Worm (Caenorhabditis elegans) whole organism, L3 larva: ENCODE data around the gene C28D4.7.

ENCODE experiments used
- R02D3.7 ChIP-seq: fragments of 150-350 bp; optimal IDR thresholded peaks from 2 replicates; lab custom pipeline; 2014; ENCODE audit warnings: missing biosample characterization, missing genetic modification characterization
- ZK546.5 ChIP-seq: sonication (generic microtip); optimal IDR thresholded peaks from 2 replicates; lab custom pipeline; 2017; ENCODE audit warnings: missing biosample characterization, missing genetic modification characterization
- aly-2 ChIP-seq: fragments of 150-350 bp; optimal IDR thresholded peaks from 2 replicates; lab custom pipeline; 2014; ENCODE audit warnings: missing biosample characterization, missing genetic modification characterization
- ceh-16 ChIP-seq: sonication (generic microtip); optimal IDR thresholded peaks from 2 replicates; lab custom pipeline; 2017; ENCODE audit warnings: missing biosample characterization, missing genetic modification characterization
- ceh-28 ChIP-seq: fragments of 150-350 bp; optimal IDR thresholded peaks from 2 replicates; lab custom pipeline; 2014; ENCODE audit warnings: missing biosample characterization, missing genetic modification reagents, missing genetic modification characterization
- ceh-9 ChIP-seq: sonication (generic microtip); optimal IDR thresholded peaks from 2 replicates; lab custom pipeline; 2018; ENCODE audit warnings: missing biosample characterization, missing genetic modification characterization
- daf-12 ChIP-seq: fragments of 150-350 bp; optimal IDR thresholded peaks from 2 replicates; lab custom pipeline; 2014; ENCODE audit warnings: missing biosample characterization, missing genetic modification reagents, missing genetic modification characterization
- egl-27 ChIP-seq: sonication (generic microtip); optimal IDR thresholded peaks from 4 replicates; lab custom pipeline; 2017; ENCODE audit warnings: missing biosample characterization, missing genetic modification reagents, missing genetic modification characterization
- elt-2 ChIP-seq: sonication (generic microtip); optimal IDR thresholded peaks from 2 replicates; lab custom pipeline; 2016; ENCODE audit warnings: missing genetic modification reagents, mild to moderate bottlenecking, missing genetic modification characterization, missing compliant biosample characterization
- elt-3 ChIP-seq, 3 experiments: fragments of 150-350 bp in 1 of 3; sonication (generic microtip) in 2 of 3; optimal IDR thresholded peaks; 2 replicates in 2 of 3; 4 replicates in 1 of 3; lab custom pipeline; 2014 to 2017; ENCODE audit warnings: missing biosample characterization in 3 of 3, missing genetic modification characterization in 3 of 3
- eor-1 ChIP-seq, 2 experiments: fragments of 150-350 bp; optimal IDR thresholded peaks; 2 replicates each; lab custom pipeline; 2014 to 2018; ENCODE audit warnings: missing biosample characterization in 2 of 2, missing genetic modification characterization in 2 of 2
- fkh-10 ChIP-seq: sonication (generic microtip); optimal IDR thresholded peaks from 2 replicates; lab custom pipeline; 2017; ENCODE audit warnings: missing biosample characterization, missing genetic modification reagents, missing genetic modification characterization
- hmg-11 ChIP-seq: sonication (generic microtip); optimal IDR thresholded peaks from 2 replicates; lab custom pipeline; 2016; ENCODE audit warnings: missing genetic modification characterization, missing compliant biosample characterization
- jun-1 ChIP-seq: fragments of 150-350 bp; optimal IDR thresholded peaks from 2 replicates; lab custom pipeline; 2014; ENCODE audit warnings: missing biosample characterization, missing genetic modification reagents, missing genetic modification characterization
- lin-15B ChIP-seq: fragments of 150-350 bp; optimal IDR thresholded peaks from 2 replicates; lab custom pipeline; 2014; ENCODE audit warnings: missing biosample characterization, missing genetic modification characterization
- lin-39 ChIP-seq: fragments of 150-350 bp; optimal IDR thresholded peaks from 2 replicates; lab custom pipeline; 2018; ENCODE audit warnings: missing biosample characterization, missing genetic modification reagents, missing genetic modification characterization
- lsy-12 ChIP-seq: sonication (generic microtip); optimal IDR thresholded peaks from 2 replicates; lab custom pipeline; 2016; ENCODE audit warnings: mild to moderate bottlenecking, missing genetic modification characterization, missing compliant biosample characterization
- mdl-1 ChIP-seq: fragments of 150-350 bp; optimal IDR thresholded peaks from 2 replicates; lab custom pipeline; 2014; ENCODE audit warnings: missing biosample characterization, missing genetic modification characterization
- mml-1 ChIP-seq: fragments of 150-350 bp; sonication (generic microtip); optimal IDR thresholded peaks from 3 replicates; lab custom pipeline; 2014; ENCODE audit warnings: missing biosample characterization, missing genetic modification characterization
- nfya-1 ChIP-seq: sonication (generic microtip); optimal IDR thresholded peaks from 2 replicates; lab custom pipeline; 2017; ENCODE audit warnings: missing genetic modification characterization, mild to moderate bottlenecking, missing compliant biosample characterization, antibody characterized with exemption, moderate library complexity; ENCODE audit not compliant: insufficient read depth
- nhr-11 ChIP-seq: fragments of 150-350 bp; optimal IDR thresholded peaks from 2 replicates; lab custom pipeline; 2014; ENCODE audit warnings: missing biosample characterization, missing genetic modification characterization
- nhr-12 ChIP-seq: fragments of 150-350 bp; optimal IDR thresholded peaks from 2 replicates; lab custom pipeline; 2014; ENCODE audit warnings: missing biosample characterization, missing genetic modification characterization
- nhr-23 ChIP-seq: fragments of 150-350 bp; optimal IDR thresholded peaks from 2 replicates; lab custom pipeline; 2014; ENCODE audit warnings: missing biosample characterization, missing genetic modification reagents, missing genetic modification characterization
- nhr-237 ChIP-seq: fragments of 150-350 bp; optimal IDR thresholded peaks from 2 replicates; lab custom pipeline; 2014; ENCODE audit warnings: missing biosample characterization, missing genetic modification characterization
- nhr-25 ChIP-seq: sonication (generic microtip); optimal IDR thresholded peaks from 2 replicates; lab custom pipeline; 2017; ENCODE audit warnings: missing biosample characterization, missing genetic modification characterization
- nhr-28 ChIP-seq: fragments of 150-350 bp; optimal IDR thresholded peaks from 2 replicates; lab custom pipeline; 2014; ENCODE audit warnings: missing biosample characterization, missing genetic modification characterization
- nhr-43 ChIP-seq: sonication (generic microtip); optimal IDR thresholded peaks from 2 replicates; lab custom pipeline; 2016; ENCODE audit warnings: mild to moderate bottlenecking, missing genetic modification characterization, missing compliant biosample characterization; ENCODE audit not compliant: poor library complexity, severe bottlenecking
- nhr-67 ChIP-seq: fragments of 150-350 bp; optimal IDR thresholded peaks from 2 replicates; lab custom pipeline; 2014; ENCODE audit warnings: missing biosample characterization, missing genetic modification characterization
- nhr-77 ChIP-seq: fragments of 150-350 bp; optimal IDR thresholded peaks from 2 replicates; lab custom pipeline; 2014; ENCODE audit warnings: missing biosample characterization, missing genetic modification characterization
- pha-4 ChIP-seq: fragments of 150-350 bp; optimal IDR thresholded peaks from 2 replicates; lab custom pipeline; 2014; ENCODE audit warnings: missing biosample characterization, missing genetic modification reagents, missing genetic modification characterization
- pqm-1 ChIP-seq: fragments of 150-350 bp; optimal IDR thresholded peaks from 2 replicates; lab custom pipeline; 2017; ENCODE audit warnings: missing biosample characterization, missing genetic modification characterization, inconsistent platforms
- skn-1 ChIP-seq: fragments of 150-350 bp; optimal IDR thresholded peaks from 2 replicates; lab custom pipeline; 2014; ENCODE audit warnings: missing biosample characterization, missing genetic modification characterization
- snpc-4 ChIP-seq: fragments of 150-350 bp; optimal IDR thresholded peaks from 2 replicates; lab custom pipeline; 2014; ENCODE audit warnings: missing biosample characterization, missing genetic modification characterization
- tbx-2 ChIP-seq: sonication (generic microtip); optimal IDR thresholded peaks from 2 replicates; lab custom pipeline; 2016; ENCODE audit warnings: mild to moderate bottlenecking, missing genetic modification characterization, missing compliant biosample characterization
- unc-39 ChIP-seq: sonication (generic microtip); optimal IDR thresholded peaks from 4 replicates; lab custom pipeline; 2017; ENCODE audit warnings: missing biosample characterization, missing genetic modification characterization
- unc-62 ChIP-seq: fragments of 150-350 bp; sonication (generic microtip); optimal IDR thresholded peaks from 4 replicates; lab custom pipeline; 2014; ENCODE audit warnings: missing biosample characterization, missing genetic modification reagents, missing genetic modification characterization
- zag-1 ChIP-seq: fragments of 150-350 bp; optimal IDR thresholded peaks from 2 replicates; lab custom pipeline; 2014; ENCODE audit warnings: missing biosample characterization, missing genetic modification characterization
- ztf-11 ChIP-seq: fragments of 150-350 bp; optimal IDR thresholded peaks from 2 replicates; lab custom pipeline; 2014; ENCODE audit warnings: missing biosample characterization, missing genetic modification characterization
- ztf-4 ChIP-seq: fragments of 150-350 bp; optimal IDR thresholded peaks from 2 replicates; lab custom pipeline; 2014; ENCODE audit warnings: missing biosample characterization, missing genetic modification characterization

Gene C28D4.7

ce11 chrIV:9761751-9762150 lies 18.8 kb upstream of the C28D4.7 start:
- TF ChIP-seq nfya-1 (tag; lab: Kevin White, UChicago), result peak; percentile 20
- no peak for TF ChIP-seq nhr-237 (tag; lab: Kevin White, UChicago)
- no peak for TF ChIP-seq R02D3.7 (tag; lab: Kevin White, UChicago)
- TF ChIP-seq ztf-11 (tag; lab: Kevin White, UChicago), result no peak
- no peak for TF ChIP-seq daf-12 (tag; lab: Kevin White, UChicago)
- peak; percentile 22 for TF ChIP-seq pha-4 (tag; lab: Kevin White, UChicago)

- TF ChIP-seq snpc-4 (tag; lab: Kevin White, UChicago) (no peak), hmg-11 (tag; lab: Kevin White, UChicago) (no peak), ceh-28 (tag; lab: Kevin White, UChicago) (no peak), egl-27 (tag; lab: Kevin White, UChicago) (no peak), pha-4 (tag; lab: Kevin White, UChicago) (no peak), ztf-4 (no peak), nhr-237 (tag; lab: Kevin White, UChicago) (no peak), nhr-25 (tag; lab: Kevin White, UChicago) (no peak)
Measured at ce11 chrIV:9757425-9757740, 14.4 kb upstream of the C28D4.7 start, which contains the start of gene nhr-97. Gene nhr-97, plus strand, starts transcription at chrIV:9757641.

- TF ChIP-seq ceh-28 (tag; lab: Kevin White, UChicago) (peak; percentile 31), zag-1 (no peak), nfya-1 (tag; lab: Kevin White, UChicago) (peak; percentile 2), lin-39 (tag; lab: Kevin White, UChicago) (no peak), R02D3.7 (tag; lab: Kevin White, UChicago) (no peak), pha-4 (tag; lab: Kevin White, UChicago) (peak; percentile 71), jun-1 (peak; percentile 44), unc-39 (tag; lab: Kevin White, UChicago) (no peak), aly-2 (tag; lab: Kevin White, UChicago) (no peak), ceh-16 (no peak), pqm-1 (tag; lab: Kevin White, UChicago) (peak; percentile 25), nhr-25 (tag; lab: Kevin White, UChicago) (peak; percentile 49), nhr-12 (tag; lab: Kevin White, UChicago) (no peak), lsy-12 (no peak), unc-62 (GFP tag; lab: Kevin White, UChicago) (no peak), elt-2 (peak; percentile 65), ZK546.5 (no peak), nhr-77 (tag; lab: Kevin White, UChicago) (no peak), nhr-23 (peak; percentile 82), nhr-237 (tag; lab: Kevin White, UChicago) (no peak), lin-15B (peak; percentile 0), nhr-43 (tag; lab: Kevin White, UChicago) (peak; percentile 43), tbx-2 (tag; lab: Kevin White, UChicago) (no peak), ztf-4 (no peak)
Measured at ce11 chrIV:9756647-9757424, 13.9 kb upstream of the C28D4.7 start.

- peak in 1 of 3 experiments; percentile 84 for TF ChIP-seq elt-3 (tag; optimal IDR thresholded peaks at IDR 0.05; lab: Kevin White, UChicago)
- TF ChIP-seq ztf-4, result no peak
- TF ChIP-seq ztf-11 (tag; lab: Kevin White, UChicago), result no peak
- TF ChIP-seq jun-1, result no peak
Measured at ce11 chrIV:9755713-9756112, 12.8 kb upstream of the C28D4.7 start.

ce11 chrIV:9748342-9748741 lies 5.4 kb upstream of the C28D4.7 start, which contains the start of gene C28D4.8:
Gene C28D4.8, minus strand, starts transcription at chrIV:9748442.
- TF ChIP-seq ceh-9 (tag; lab: Kevin White, UChicago), result no peak
- no peak for TF ChIP-seq elt-3 (tag; optimal IDR thresholded peaks at IDR 0.05; lab: Kevin White, UChicago)
- no peak for TF ChIP-seq nhr-67
- no peak for TF ChIP-seq nhr-237 (tag; lab: Kevin White, UChicago)
- TF ChIP-seq egl-27 (tag; lab: Kevin White, UChicago), result no peak
- no peak for TF ChIP-seq lin-39 (tag; lab: Kevin White, UChicago)
- TF ChIP-seq elt-2, result no peak
- no peak for TF ChIP-seq nhr-23
- TF ChIP-seq ztf-4, result no peak
- no peak for TF ChIP-seq eor-1 (tag; optimal IDR thresholded peaks at IDR 0.05; lab: Kevin White, UChicago)
- no peak for TF ChIP-seq ZK546.5
- no peak for TF ChIP-seq nhr-11 (tag; lab: Kevin White, UChicago)
- TF ChIP-seq fkh-10 (GFP tag; lab: Kevin White, UChicago), result no peak
- TF ChIP-seq nhr-43 (tag; lab: Kevin White, UChicago), result no peak
- no peak for TF ChIP-seq skn-1 (tag; lab: Kevin White, UChicago)
- no peak for TF ChIP-seq hmg-11 (tag; lab: Kevin White, UChicago)
- TF ChIP-seq nhr-28 (tag; lab: Kevin White, UChicago), result no peak
- no peak for TF ChIP-seq mdl-1
- TF ChIP-seq mml-1 (tag; lab: Kevin White, UChicago), result no peak
